Fruit fly (Drosophila melanogaster): ENCODE results near the gene CG15011.

Gene CG15011

DNA sequence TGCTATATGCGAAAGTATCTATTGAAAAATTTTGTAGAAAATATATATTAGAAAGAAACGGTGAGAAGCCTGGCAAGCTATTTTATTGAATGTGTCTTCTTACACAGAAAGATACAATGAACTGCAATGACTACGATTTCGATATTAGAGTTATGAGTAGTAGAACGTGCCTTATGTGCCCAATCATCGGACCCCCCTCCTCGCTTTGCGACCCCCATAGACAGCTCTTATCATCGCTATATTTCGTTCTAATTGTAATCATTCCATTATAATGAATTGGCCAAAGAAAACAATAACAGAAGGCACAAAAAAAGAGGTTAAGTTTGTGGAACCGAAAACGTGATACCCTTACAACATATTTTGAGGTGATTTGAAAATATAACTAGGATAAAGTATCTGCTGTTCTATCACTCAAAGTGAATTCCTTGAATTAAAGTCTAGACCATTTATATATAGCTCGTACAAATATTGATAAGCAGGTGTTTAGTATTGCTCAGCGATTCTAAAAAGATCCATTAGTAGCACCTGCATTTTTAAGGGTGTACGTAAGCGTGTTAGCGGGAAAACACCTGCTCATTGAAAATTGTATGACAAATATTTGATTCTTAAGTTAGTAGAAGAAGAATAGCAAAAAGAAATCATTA, 26.1 kb downstream of the CG15011 start:
- TF ChIP-seq psq (optimal IDR thresholded peaks at IDR 0.05) (no peak), usp (GFP tag; optimal IDR thresholded peaks at IDR 0.05) (no peak), CG8478 (optimal IDR thresholded peaks at IDR 0.05) (no peak), Dll (optimal IDR thresholded peaks at IDR 0.05) (no peak), pan (optimal IDR thresholded peaks at IDR 0.05) (no peak), EcR (GFP tag; optimal IDR thresholded peaks at IDR 0.05) (no peak)

- TF ChIP-seq psq (optimal IDR thresholded peaks at IDR 0.05): no peak
- no peak for TF ChIP-seq Dll (optimal IDR thresholded peaks at IDR 0.05)
- no peak for TF ChIP-seq usp (GFP tag; optimal IDR thresholded peaks at IDR 0.05)
- TF ChIP-seq EcR (GFP tag; optimal IDR thresholded peaks at IDR 0.05): no peak
- no peak for TF ChIP-seq pan (optimal IDR thresholded peaks at IDR 0.05)
- no peak for TF ChIP-seq CG8478 (optimal IDR thresholded peaks at IDR 0.05)
These were observed 26.7 kb downstream of the CG15011 start for dm6 chr3L:4232227-4232626.

dm6 chr3L:4231401-4232014, 27.4 kb downstream of the CG15011 start:
- TF ChIP-seq usp (GFP tag; optimal IDR thresholded peaks at IDR 0.05) (no peak), psq (optimal IDR thresholded peaks at IDR 0.05) (no peak), Dll (optimal IDR thresholded peaks at IDR 0.05) (no peak), pan (optimal IDR thresholded peaks at IDR 0.05) (no peak), CG8478 (optimal IDR thresholded peaks at IDR 0.05) (no peak), EcR (GFP tag; optimal IDR thresholded peaks at IDR 0.05) (no peak)

- TF ChIP-seq pan (optimal IDR thresholded peaks at IDR 0.05) (no peak), CG8478 (optimal IDR thresholded peaks at IDR 0.05) (no peak), usp (GFP tag; optimal IDR thresholded peaks at IDR 0.05) (no peak), Dll (optimal IDR thresholded peaks at IDR 0.05) (no peak), EcR (GFP tag; optimal IDR thresholded peaks at IDR 0.05) (no peak), psq (optimal IDR thresholded peaks at IDR 0.05) (no peak)
These were observed 28.5 kb downstream of the CG15011 start for dm6 chr3L:4230357-4230901.

dm6 chr3L:4229365-4229967, 29.5 kb downstream of the CG15011 start:
- TF ChIP-seq usp (GFP tag; optimal IDR thresholded peaks at IDR 0.05) (no peak), Dll (optimal IDR thresholded peaks at IDR 0.05) (no peak), pan (optimal IDR thresholded peaks at IDR 0.05) (no peak), CG8478 (optimal IDR thresholded peaks at IDR 0.05) (no peak), EcR (GFP tag; optimal IDR thresholded peaks at IDR 0.05) (no peak), psq (optimal IDR thresholded peaks at IDR 0.05) (no peak)

- TF ChIP-seq CG8478 (optimal IDR thresholded peaks at IDR 0.05): no peak
- TF ChIP-seq Dll (optimal IDR thresholded peaks at IDR 0.05): peak; percentile 5
These were observed 30.6 kb downstream of the CG15011 start for dm6 chr3L:4228187-4228836.

DNA sequence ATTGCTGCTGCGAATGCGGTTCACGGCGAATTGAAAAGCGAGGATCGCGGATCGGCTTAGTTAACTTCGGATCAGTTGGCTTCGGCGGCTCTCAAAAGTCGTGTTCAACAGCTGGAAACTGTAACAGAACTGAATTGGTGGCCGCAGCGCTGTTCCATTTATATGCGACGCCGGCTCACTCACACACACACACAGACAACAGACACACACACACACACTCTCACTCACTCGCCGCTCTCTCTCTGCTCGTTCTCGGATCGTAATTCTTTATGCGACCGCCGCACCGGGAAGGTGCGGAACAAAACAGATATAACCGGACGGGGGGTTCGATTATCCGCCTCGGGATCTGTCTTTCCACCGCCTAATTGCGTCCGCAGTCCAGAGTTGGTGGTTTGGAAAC, 31.8 kb downstream of the CG15011 start, which contains the start of gene CG46460:
CG46460 (minus strand) TSS at position 139 of the 400 bp plus-strand sequence.
- TF ChIP-seq usp (GFP tag; optimal IDR thresholded peaks at IDR 0.05) (no peak), psq (optimal IDR thresholded peaks at IDR 0.05) (no peak), Dll (optimal IDR thresholded peaks at IDR 0.05) (peak; percentile 70), CG8478 (optimal IDR thresholded peaks at IDR 0.05) (peak; percentile 15), pan (optimal IDR thresholded peaks at IDR 0.05) (no peak), EcR (GFP tag; optimal IDR thresholded peaks at IDR 0.05) (no peak)

- TF ChIP-seq usp (GFP tag; optimal IDR thresholded peaks at IDR 0.05): no peak
- no peak for TF ChIP-seq pan (optimal IDR thresholded peaks at IDR 0.05)
- no peak for TF ChIP-seq CG8478 (optimal IDR thresholded peaks at IDR 0.05)
- TF ChIP-seq EcR (GFP tag; optimal IDR thresholded peaks at IDR 0.05): no peak
- no peak for TF ChIP-seq psq (optimal IDR thresholded peaks at IDR 0.05)
- TF ChIP-seq Dll (optimal IDR thresholded peaks at IDR 0.05): no peak
These were observed 33.1 kb downstream of the CG15011 start for dm6 chr3L:4225647-4226470.

- TF ChIP-seq EcR (GFP tag; optimal IDR thresholded peaks at IDR 0.05) (no peak), pan (optimal IDR thresholded peaks at IDR 0.05) (no peak), CG8478 (optimal IDR thresholded peaks at IDR 0.05) (no peak)
These were observed 37.2 kb downstream of the CG15011 start for dm6 chr3L:4221792-4222191.

DNA sequence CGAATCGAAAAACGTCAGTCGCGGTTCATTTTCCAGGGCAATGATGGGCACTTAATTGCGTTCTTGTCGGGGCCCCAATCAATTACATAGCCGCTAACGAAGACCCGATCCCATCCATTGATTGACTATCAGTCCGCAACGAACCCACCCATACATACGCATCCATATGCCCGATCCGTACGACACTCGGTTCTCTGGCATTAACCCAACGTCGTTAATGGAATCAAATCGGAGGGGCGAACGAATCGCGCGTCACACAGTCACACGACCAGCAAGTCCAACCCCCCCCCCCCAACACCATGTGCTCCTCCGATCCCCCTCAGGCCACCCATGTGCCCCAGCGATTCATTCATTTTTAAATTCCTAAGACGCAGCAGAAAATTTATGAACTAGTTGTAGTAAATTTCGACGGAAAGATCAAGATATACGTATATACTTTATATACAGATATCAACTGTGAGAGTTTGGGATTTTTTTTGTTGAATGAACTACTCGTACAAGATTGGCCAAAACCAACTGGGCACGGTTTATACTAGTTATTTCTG, 37.7 kb downstream of the CG15011 start:
- TF ChIP-seq usp (GFP tag; optimal IDR thresholded peaks at IDR 0.05) (no peak), psq (optimal IDR thresholded peaks at IDR 0.05) (no peak), EcR (GFP tag; optimal IDR thresholded peaks at IDR 0.05) (no peak), CG8478 (optimal IDR thresholded peaks at IDR 0.05) (no peak), Dll (optimal IDR thresholded peaks at IDR 0.05) (no peak), pan (optimal IDR thresholded peaks at IDR 0.05) (no peak)

dm6 chr3L:4220679-4221078, 38.3 kb downstream of the CG15011 start:
- TF ChIP-seq CG8478 (optimal IDR thresholded peaks at IDR 0.05): no peak
- no peak for TF ChIP-seq Dll (optimal IDR thresholded peaks at IDR 0.05)
- no peak for TF ChIP-seq EcR (GFP tag; optimal IDR thresholded peaks at IDR 0.05)
- no peak for TF ChIP-seq psq (optimal IDR thresholded peaks at IDR 0.05)
- no peak for TF ChIP-seq usp (GFP tag; optimal IDR thresholded peaks at IDR 0.05)
- TF ChIP-seq pan (optimal IDR thresholded peaks at IDR 0.05): no peak

Data from whole organism.